Worm (Caenorhabditis elegans) whole organism, L2 larva: ENCODE data around the gene asp-7.

ENCODE experiments used
- ama-1 ChIP-seq: fragments of 150-350 bp; optimal IDR thresholded peaks from 2 replicates; lab custom pipeline; 2018; ENCODE audit warnings: inconsistent platforms
- ceh-82 ChIP-seq: fragments of 150-350 bp; optimal IDR thresholded peaks from 2 replicates; lab custom pipeline; 2014; ENCODE audit warnings: missing biosample characterization, missing genetic modification characterization
- elt-3 ChIP-seq: sonication (generic microtip); optimal IDR thresholded peaks from 2 replicates; lab custom pipeline; 2017; ENCODE audit warnings: missing biosample characterization, missing genetic modification characterization
- lin-13 ChIP-seq: fragments of 150-350 bp; optimal IDR thresholded peaks from 2 replicates; lab custom pipeline; 2014; ENCODE audit warnings: missing biosample characterization, missing genetic modification reagents, missing genetic modification characterization
- lin-39 ChIP-seq: fragments of 150-350 bp; optimal IDR thresholded peaks from 2 replicates; lab custom pipeline; 2014; ENCODE audit warnings: missing biosample characterization, missing genetic modification reagents, missing genetic modification characterization
- nhr-10 ChIP-seq: sonication (generic microtip); optimal IDR thresholded peaks from 2 replicates; lab custom pipeline; 2017; ENCODE audit warnings: missing biosample characterization, missing genetic modification characterization
- nhr-237 ChIP-seq: fragments of 150-350 bp; optimal IDR thresholded peaks from 2 replicates; lab custom pipeline; 2014; ENCODE audit warnings: missing biosample characterization, missing genetic modification characterization
- unc-39 ChIP-seq: fragments of 150-350 bp; optimal IDR thresholded peaks from 2 replicates; lab custom pipeline; 2014; ENCODE audit warnings: missing biosample characterization, missing genetic modification characterization
- ztf-11 ChIP-seq: sonication (generic microtip); optimal IDR thresholded peaks from 2 replicates; lab custom pipeline; 2017; ENCODE audit warnings: missing biosample characterization, missing genetic modification characterization

DNA sequence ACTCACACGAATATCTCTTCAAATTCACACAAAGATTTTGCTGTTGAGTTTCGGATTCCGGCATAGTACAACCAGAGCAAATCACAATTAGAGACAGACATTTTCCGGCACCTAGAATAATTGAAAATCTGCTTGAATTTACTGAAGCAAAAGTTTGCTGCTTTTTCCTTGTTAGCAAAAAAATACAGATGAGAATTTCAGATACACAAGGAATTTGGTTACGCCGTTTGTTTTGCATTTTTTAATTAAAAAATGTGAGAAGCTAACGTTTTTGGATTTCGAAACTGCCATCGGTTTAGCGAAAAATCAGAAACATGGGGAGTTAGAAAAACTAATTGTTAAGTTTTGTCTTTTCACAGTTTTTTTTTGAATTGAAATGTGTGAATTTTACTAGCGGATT, 48.1 kb upstream of the asp-7 start, which contains the start of gene srw-118:
- TF ChIP-seq nhr-237 (tag; lab: Kevin White, UChicago), result no peak
- no peak for TF ChIP-seq ztf-11
- no peak for TF ChIP-seq lin-13
- TF ChIP-seq ceh-82 (tag; lab: Kevin White, UChicago), result no peak
- no peak for TF ChIP-seq ama-1 (lab: Kevin White, UChicago)
- no peak for TF ChIP-seq nhr-10 (tag; lab: Kevin White, UChicago)
- no peak for TF ChIP-seq lin-39 (tag; lab: Kevin White, UChicago)
- TF ChIP-seq unc-39 (tag; lab: Kevin White, UChicago), result no peak
- no peak for TF ChIP-seq elt-3 (tag; lab: Kevin White, UChicago)
